Worm (Caenorhabditis elegans): ENCODE data around the gene tes-1.

- no peak for TF ChIP-seq nhr-12 (tag; optimal IDR thresholded peaks at IDR 0.05)
- TF ChIP-seq elt-3 (tag; optimal IDR thresholded peaks at IDR 0.05): no peak
- TF ChIP-seq sptf-1 (tag; optimal IDR thresholded peaks at IDR 0.05): no peak
- TF ChIP-seq pha-4 (tag; optimal IDR thresholded peaks at IDR 0.05): no peak
- TF ChIP-seq unc-62 (GFP tag; optimal IDR thresholded peaks at IDR 0.05): no peak
- no peak for TF ChIP-seq elt-1 (tag; optimal IDR thresholded peaks at IDR 0.05; ENCODE audit: borderline replicate concordance, insufficient read depth)
- no peak for TF ChIP-seq ztf-11 (tag; optimal IDR thresholded peaks at IDR 0.05)
Observed at ce11 chrIV:7468638-7469037, 17.4 kb upstream of the tes-1 start.
